Fruit fly (Drosophila melanogaster) whole organism, adult: ENCODE results near the gene Kat60.
A peak's percentile ranks its signal among the peaks of the same experiment; 100 is the strongest.

Experiments
- CG12768 ChIP-seq: fragments of 200-800 bp; sonication (Bioruptor generic); optimal IDR thresholded peaks from 2 replicates; lab custom pipeline; 2017; ENCODE audit warnings: missing biosample characterization, missing genetic modification characterization, mild to moderate bottlenecking, moderate library complexity, missing genetic modification reagents
- CG14711 ChIP-seq: fragments of 200-800 bp; sonication (Bioruptor generic); optimal IDR thresholded peaks from 2 replicates; lab custom pipeline; 2018; ENCODE audit warnings: missing biosample characterization, mild to moderate bottlenecking, missing genetic modification characterization, moderate library complexity
- CG33017 ChIP-seq: fragments of 200-800 bp; sonication (Bioruptor generic); optimal IDR thresholded peaks from 2 replicates; lab custom pipeline; 2018; ENCODE audit warnings: missing biosample characterization, mild to moderate bottlenecking, missing genetic modification characterization, moderate library complexity
- CG7045 ChIP-seq: fragments of 200-800 bp; sonication (Bioruptor generic); optimal IDR thresholded peaks from 2 replicates; lab custom pipeline; 2017; ENCODE audit warnings: missing biosample characterization, mild to moderate bottlenecking, missing genetic modification characterization
- Clk ChIP-seq: fragments of 200-800 bp; sonication (Bioruptor generic); optimal IDR thresholded peaks from 2 replicates; lab custom pipeline; 2017; ENCODE audit warnings: missing biosample characterization, missing genetic modification characterization
- Crg-1 ChIP-seq: fragments of 200-800 bp; sonication (Bioruptor generic); optimal IDR thresholded peaks from 2 replicates; lab custom pipeline; 2016; ENCODE audit warnings: missing biosample characterization, missing genetic modification characterization
- bab1 ChIP-seq: fragments of 200-800 bp; sonication (Bioruptor generic); optimal IDR thresholded peaks from 3 replicates; lab custom pipeline; 2019; ENCODE audit warnings: missing biosample characterization, mild to moderate bottlenecking, missing genetic modification characterization, moderate library complexity
- cic ChIP-seq: fragments of 200-800 bp; sonication (Bioruptor generic); optimal IDR thresholded peaks from 2 replicates; lab custom pipeline; 2017; ENCODE audit warnings: missing biosample characterization, mild to moderate bottlenecking, missing genetic modification characterization, moderate library complexity
- kay ChIP-seq: fragments of 200-800 bp; sonication (Bioruptor generic); peaks from one replicate; lab custom pipeline; 2016; ENCODE audit warnings: missing biosample characterization, missing genetic modification characterization, borderline replicate concordance
- ovo ChIP-seq: fragments of 200-800 bp; sonication (Bioruptor generic); optimal IDR thresholded peaks from 2 replicates; lab custom pipeline; 2016; ENCODE audit warnings: missing biosample characterization, missing genetic modification characterization
- pad ChIP-seq: fragments of 200-800 bp; sonication (Bioruptor generic); optimal IDR thresholded peaks from 3 replicates; lab custom pipeline; 2017; ENCODE audit warnings: missing biosample characterization, missing genetic modification characterization, mild to moderate bottlenecking, moderate library complexity, missing genetic modification reagents
- tj ChIP-seq: fragments of 200-800 bp; sonication (Bioruptor generic); optimal IDR thresholded peaks from 3 replicates; lab custom pipeline; 2017; ENCODE audit warnings: missing biosample characterization, mild to moderate bottlenecking, missing genetic modification characterization, moderate library complexity
- toe ChIP-seq: fragments of 200-800 bp; sonication (Bioruptor generic); optimal IDR thresholded peaks from 2 replicates; lab custom pipeline; 2016; ENCODE audit warnings: missing biosample characterization, missing genetic modification characterization

DNA sequence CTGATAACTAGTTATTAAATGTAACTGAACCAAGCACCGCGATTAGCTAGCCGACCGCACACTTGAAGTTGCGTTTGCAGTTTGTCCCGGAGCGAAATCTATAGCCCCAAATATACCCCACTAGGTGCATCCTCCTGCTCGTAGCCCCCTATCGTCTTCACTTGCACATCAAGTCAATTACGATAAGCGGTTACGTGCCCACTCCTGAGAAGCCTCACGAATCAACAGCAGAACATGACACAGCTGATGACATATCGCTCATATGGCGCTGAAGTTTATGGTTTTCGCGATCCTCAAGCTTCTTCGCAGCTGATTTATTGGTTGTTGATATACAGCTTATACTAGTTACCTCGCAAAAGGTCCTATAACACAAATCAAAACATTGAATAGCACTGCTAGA is 29.3 kb upstream of the Kat60 start:
- TF ChIP-seq tj (GFP tag; lab: Kevin White, UChicago) (no peak), cic (peak; percentile 56), Clk (no peak), CG12768 (GFP tag; lab: Kevin White, UChicago) (peak; percentile 29), bab1 (GFP tag; lab: Kevin White, UChicago) (no peak), CG14711 (tag; lab: Kevin White, UChicago) (no peak), kay (GFP tag; lab: Kevin White, UChicago) (no peak), Crg-1 (GFP tag; lab: Kevin White, UChicago) (no peak), pad (GFP tag; lab: Kevin White, UChicago) (no peak), CG7045 (GFP tag; lab: Kevin White, UChicago) (no peak), ovo (no peak), toe (GFP tag; lab: Kevin White, UChicago) (no peak), CG33017 (tag; lab: Kevin White, UChicago) (peak; percentile 30)
